Fruit fly (Drosophila melanogaster): ENCODE data around the gene JIL-1.

DNA sequence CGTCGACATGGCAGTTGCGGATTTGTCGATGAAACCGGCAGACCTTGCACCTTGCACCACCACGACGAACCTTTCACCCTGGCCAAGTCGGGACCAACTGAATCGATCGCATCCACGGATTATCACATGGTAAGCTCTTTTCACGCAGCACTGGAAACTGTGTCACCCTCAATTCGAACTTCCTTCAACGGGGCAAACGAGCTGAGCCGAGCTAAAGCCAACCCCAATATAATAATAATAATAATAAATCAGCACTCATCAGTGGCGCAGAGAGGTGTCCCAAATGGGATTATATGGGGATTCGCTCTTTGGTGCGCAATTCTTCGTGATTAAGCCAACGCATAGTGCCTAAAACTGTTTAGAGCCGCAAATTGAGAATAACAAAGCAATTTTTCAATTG lies 41.7 kb downstream of the JIL-1 start, which contains the start of gene CG43693:
- no peak for TF ChIP-seq Clk (GFP tag; optimal IDR thresholded peaks at IDR 0.05)
- no peak for TF ChIP-seq ovo (GFP tag; optimal IDR thresholded peaks at IDR 0.05)
- TF ChIP-seq CG5204 (GFP tag; optimal IDR thresholded peaks at IDR 0.05): no peak
- no peak for TF ChIP-seq CG7045 (GFP tag; optimal IDR thresholded peaks at IDR 0.05)
- TF ChIP-seq CG7101 (tag; optimal IDR thresholded peaks at IDR 0.05): no peak
- TF ChIP-seq cic (GFP tag; optimal IDR thresholded peaks at IDR 0.05): no peak
- TF ChIP-seq CG11617 (GFP tag; optimal IDR thresholded peaks at IDR 0.05): no peak
- TF ChIP-seq Crg-1 (GFP tag; optimal IDR thresholded peaks at IDR 0.05): no peak

Data from whole organism, adult.